Fruit fly (Drosophila melanogaster) whole organism, wandering third instar larva: ENCODE measurements around the gene bai.

ENCODE experiments used
- Dif ChIP-seq: fragments of 200-275, 200-300 bp; sonication (Bioruptor generic); optimal IDR thresholded peaks from 2 replicates; lab custom pipeline; 2018; ENCODE audit warnings: missing biosample characterization, missing genetic modification characterization; ENCODE audit not compliant: partially characterized antibody
- GATAd ChIP-seq: sonication (Bioruptor generic); optimal IDR thresholded peaks from 2 replicates; lab custom pipeline; 2016; ENCODE audit warnings: missing biosample characterization, missing genetic modification characterization
- Hr78 ChIP-seq: fragments of >200 bp; optimal IDR thresholded peaks from 2 replicates; lab custom pipeline; 2017; ENCODE audit warnings: missing biosample characterization, missing genetic modification characterization
- Hr83 ChIP-seq: fragments of 200-300 bp; sonication (Bioruptor generic); optimal IDR thresholded peaks from 2 replicates; lab custom pipeline; 2016; ENCODE audit warnings: missing biosample characterization, mild to moderate bottlenecking, missing genetic modification characterization, moderate library complexity; ENCODE audit not compliant: poor library complexity, severe bottlenecking
- Mio ChIP-seq: sonication (Bioruptor generic); optimal IDR thresholded peaks from 2 replicates; lab custom pipeline; 2016; ENCODE audit warnings: missing biosample characterization, missing genetic modification characterization
- Myc ChIP-seq: fragments of >200 bp; optimal IDR thresholded peaks from 2 replicates; lab custom pipeline; 2017
- OdsH ChIP-seq: fragments of 200-800 bp; sonication (Bioruptor generic); optimal IDR thresholded peaks from 2 replicates; lab custom pipeline; 2016; ENCODE audit warnings: missing biosample characterization, mild to moderate bottlenecking, missing genetic modification characterization
- Vsx2 ChIP-seq: fragments of 200-300, 225-300 bp; sonication (Bioruptor generic); optimal IDR thresholded peaks from 2 replicates; lab custom pipeline; 2018; ENCODE audit warnings: missing biosample characterization, missing genetic modification characterization; ENCODE audit not compliant: partially characterized antibody
- dsf ChIP-seq: sonication (Bioruptor generic); optimal IDR thresholded peaks from 2 replicates; lab custom pipeline; 2016; ENCODE audit warnings: missing biosample characterization, missing genetic modification characterization, borderline replicate concordance
- h ChIP-seq: fragments of 200-800 bp; sonication (Bioruptor generic); optimal IDR thresholded peaks from 3 replicates; lab custom pipeline; 2016; ENCODE audit warnings: missing biosample characterization, mild to moderate bottlenecking, missing genetic modification characterization
- jim ChIP-seq: fragments of 175-275, 200-325 bp; sonication (Bioruptor generic); optimal IDR thresholded peaks from 2 replicates; lab custom pipeline; 2016; ENCODE audit warnings: missing biosample characterization, mild to moderate bottlenecking, missing genetic modification characterization
- pan ChIP-seq: fragments of >200 bp; optimal IDR thresholded peaks from 2 replicates; lab custom pipeline; 2017
- psq ChIP-seq: fragments of 200-800 bp; sonication (Bioruptor generic); optimal IDR thresholded peaks from 3 replicates; lab custom pipeline; 2017; ENCODE audit warnings: missing biosample characterization, mild to moderate bottlenecking, missing genetic modification characterization, moderate library complexity
- sage ChIP-seq: fragments of 200-800 bp; sonication (Bioruptor generic); optimal IDR thresholded peaks from 2 replicates; lab custom pipeline; 2016; ENCODE audit warnings: missing biosample characterization, mild to moderate bottlenecking, missing genetic modification characterization

DNA sequence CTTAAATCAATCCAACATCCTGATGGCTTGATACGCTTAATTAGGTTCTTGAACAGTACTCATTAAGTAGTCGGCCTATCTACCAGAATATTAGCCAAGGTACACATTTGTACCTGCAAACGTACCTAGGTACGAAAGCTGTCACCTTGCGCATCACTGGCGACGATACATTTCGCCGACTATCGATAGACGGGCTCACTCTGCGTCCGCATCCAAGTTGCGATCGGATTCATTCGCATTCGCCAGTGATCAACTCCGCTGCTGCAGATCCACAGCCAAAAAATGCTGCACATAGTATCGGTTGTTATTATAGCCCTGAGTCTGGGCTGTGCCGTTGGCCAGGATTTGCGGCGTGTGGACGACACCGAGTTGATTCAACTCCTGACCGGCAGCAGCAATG, 8.3 kb downstream of the bai start, which contains the start of gene CG11790:
- no peak for TF ChIP-seq Hr78 (GFP tag; lab: Kevin White, UChicago)
- TF ChIP-seq OdsH, result no peak
- TF ChIP-seq dsf (GFP tag; lab: Kevin White, UChicago), result no peak
- TF ChIP-seq pan (lab: Kevin White, UChicago), result no peak
- no peak for TF ChIP-seq psq (GFP tag; lab: Kevin White, UChicago)
- no peak for TF ChIP-seq h (GFP tag; lab: Kevin White, UChicago)
- peak; percentile 92 for TF ChIP-seq Myc (lab: Kevin White, UChicago)
- TF ChIP-seq jim, result no peak
- no peak for TF ChIP-seq sage (GFP tag; lab: Kevin White, UChicago)
- no peak for TF ChIP-seq GATAd (GFP tag; lab: Kevin White, UChicago)
- peak; percentile 19 for TF ChIP-seq Hr83 (GFP tag; lab: Kevin White, UChicago)
- TF ChIP-seq Vsx2, result no peak
- no peak for TF ChIP-seq Dif (GFP tag; lab: Kevin White, UChicago)
- TF ChIP-seq Mio (GFP tag; lab: Kevin White, UChicago), result no peak
